Worm (Caenorhabditis elegans): ENCODE results near the gene clec-260.

The clec-260 gene

DNA sequence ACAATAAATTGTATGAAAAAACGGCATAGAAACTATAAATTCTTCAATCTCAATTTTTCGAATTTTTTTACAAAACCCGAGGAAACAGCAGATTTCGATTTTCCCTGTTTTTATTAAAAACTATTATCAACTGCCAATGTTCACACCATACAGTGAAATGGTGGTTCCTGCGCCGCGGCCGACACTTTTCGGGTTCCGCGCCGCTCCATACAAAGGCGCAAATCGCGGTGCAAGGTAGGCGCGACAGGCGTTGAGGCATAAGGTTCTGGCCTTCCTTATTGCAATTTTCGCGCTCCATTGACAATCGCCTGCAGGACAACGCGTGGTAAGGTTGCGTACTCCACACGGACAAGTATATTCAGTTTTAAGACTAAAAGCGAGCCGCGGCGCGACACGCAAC, 675 bp upstream of the clec-260 start:
- no peak for TF ChIP-seq syd-9 (tag; optimal IDR thresholded peaks at IDR 0.05)

- TF ChIP-seq unc-3 (GFP tag; conservative IDR thresholded peaks at IDR 0.05): no peak
- TF ChIP-seq unc-3 (tag; optimal IDR thresholded peaks at IDR 0.05): no peak
- TF ChIP-seq Y22D7AL.16 (tag; optimal IDR thresholded peaks at IDR 0.05): no peak
- TF ChIP-seq rnt-1 (tag; optimal IDR thresholded peaks at IDR 0.05): no peak
- TF ChIP-seq elt-2 (tag; optimal IDR thresholded peaks at IDR 0.05): peak; percentile 70
- TF ChIP-seq ceh-9 (tag; optimal IDR thresholded peaks at IDR 0.05): no peak
Observed at ce11 chrV:19981832-19982462, 4.2 kb downstream of the clec-260 start, which contains the start of gene Y60A3A.24. Y60A3A.24 (minus strand) TSS chrV:19981882.

- TF ChIP-seq fkh-10 (GFP tag; optimal IDR thresholded peaks at IDR 0.05): no peak
Observed at ce11 chrV:19978220-19978619, 7.9 kb downstream of the clec-260 start, which contains the start of gene srh-183. srh-183 (minus strand) TSS chrV:19978320.

DNA sequence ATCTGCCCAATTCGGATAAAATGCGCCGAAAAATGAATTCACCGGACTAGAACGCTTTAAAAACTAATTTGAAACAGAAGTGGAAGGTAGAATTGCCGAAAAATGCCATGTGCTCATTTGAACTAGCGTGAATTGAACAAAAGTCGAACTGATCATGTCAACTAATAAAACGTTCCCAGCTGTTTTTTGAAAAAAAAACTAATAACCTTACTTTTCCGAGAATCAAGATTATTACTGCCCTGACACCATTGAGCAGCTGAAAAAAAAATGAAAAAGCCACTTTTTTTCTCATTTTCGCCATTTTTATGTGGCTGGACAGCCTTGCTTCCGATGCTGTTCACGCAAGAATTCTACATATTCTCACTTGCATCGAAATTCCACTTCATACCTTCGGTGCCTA, 13.1 kb downstream of the clec-260 start, which contains the start of gene srh-173:
Gene srh-173 (plus strand): TSS at position 301 of the 400 bp plus-strand sequence.
- no peak for TF ChIP-seq pqm-1 (tag; optimal IDR thresholded peaks at IDR 0.05)
- TF ChIP-seq ceh-9 (tag; optimal IDR thresholded peaks at IDR 0.05): no peak
- no peak for TF ChIP-seq ztf-16 (tag; optimal IDR thresholded peaks at IDR 0.05)
- TF ChIP-seq rnt-1 (tag; optimal IDR thresholded peaks at IDR 0.05): no peak
- no peak for TF ChIP-seq C08G9.2 (tag; optimal IDR thresholded peaks at IDR 0.05)
- no peak for TF ChIP-seq unc-3 (GFP tag; conservative IDR thresholded peaks at IDR 0.05)
- TF ChIP-seq unc-3 (tag; optimal IDR thresholded peaks at IDR 0.05): no peak
- TF ChIP-seq ceh-31 (tag; optimal IDR thresholded peaks at IDR 0.05): no peak
- TF ChIP-seq Y22D7AL.16 (tag; optimal IDR thresholded peaks at IDR 0.05): no peak
- no peak for TF ChIP-seq hlh-13 (GFP tag; optimal IDR thresholded peaks at IDR 0.05)
- TF ChIP-seq tbx-7 (tag; optimal IDR thresholded peaks at IDR 0.05): no peak
- no peak for TF ChIP-seq unc-42 (tag; optimal IDR thresholded peaks at IDR 0.05)
- no peak for TF ChIP-seq nhr-11 (tag; optimal IDR thresholded peaks at IDR 0.05)
- no peak for TF ChIP-seq ceh-2 (tag; optimal IDR thresholded peaks at IDR 0.05)
- no peak for TF ChIP-seq pax-1 (tag; optimal IDR thresholded peaks at IDR 0.05)
- TF ChIP-seq ama-1 (optimal IDR thresholded peaks at IDR 0.05): no peak

ce11 chrV:19965626-19966025, 20.5 kb downstream of the clec-260 start, which contains the start of gene srh-171:
srh-171 (plus strand) TSS chrV:19965700.
- TF ChIP-seq nfya-1 (tag; optimal IDR thresholded peaks at IDR 0.05): no peak
- peak; percentile 50 for TF ChIP-seq ama-1 (optimal IDR thresholded peaks at IDR 0.05)
- no peak for TF ChIP-seq K09A11.1 (tag; optimal IDR thresholded peaks at IDR 0.05; ENCODE audit: insufficient read depth)

ce11 chrV:19961971-19962370, 24.1 kb downstream of the clec-260 start:
- TF ChIP-seq hlh-8 (tag; optimal IDR thresholded peaks at IDR 0.05): peak; percentile 10
- TF ChIP-seq che-1 (tag; optimal IDR thresholded peaks at IDR 0.05): peak; percentile 15
- TF ChIP-seq ceh-14 (tag; optimal IDR thresholded peaks at IDR 0.05): no peak
- peak; percentile 93 for TF ChIP-seq sox-2 (GFP tag; IDR thresholded peaks at IDR 0.05)
- TF ChIP-seq rnt-1 (tag; optimal IDR thresholded peaks at IDR 0.05): no peak
- TF ChIP-seq pha-2 (tag; optimal IDR thresholded peaks at IDR 0.05): peak; percentile 62

DNA sequence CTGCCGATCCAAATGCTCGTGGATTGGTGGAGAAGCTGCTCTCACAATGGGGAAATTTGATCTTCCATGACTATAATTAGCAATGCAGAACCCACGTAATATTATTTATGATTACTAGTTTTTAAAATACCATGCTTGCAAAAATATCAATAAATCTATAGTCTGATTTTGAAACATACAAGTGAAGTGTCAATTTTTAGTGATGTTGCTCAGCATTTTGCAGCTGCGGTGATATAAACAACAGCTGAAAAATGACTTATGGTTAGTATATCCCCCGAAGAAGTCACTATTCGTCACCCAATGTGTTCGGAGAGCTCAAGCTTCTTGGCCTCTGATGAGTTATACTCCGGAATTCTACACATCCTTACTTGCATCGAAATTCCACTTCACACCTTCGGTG, 27.4 kb downstream of the clec-260 start, which contains the start of gene srh-172:
Gene srh-172 (plus strand): TSS at position 301 of the 400 bp plus-strand sequence.
- no peak for TF ChIP-seq pat-9 (tag; optimal IDR thresholded peaks at IDR 0.05)
- no peak for TF ChIP-seq rnt-1 (tag; optimal IDR thresholded peaks at IDR 0.05)

- TF ChIP-seq zip-5 (tag; optimal IDR thresholded peaks at IDR 0.05) (no peak), C38D4.7 (GFP tag; optimal IDR thresholded peaks at IDR 0.05) (no peak), F13H6.1 (tag; optimal IDR thresholded peaks at IDR 0.05) (no peak), sdc-2 (tag; optimal IDR thresholded peaks at IDR 0.05) (no peak), eyg-1 (tag; optimal IDR thresholded peaks at IDR 0.05) (no peak), ceh-22 (tag; optimal IDR thresholded peaks at IDR 0.05) (no peak), unc-42 (tag; optimal IDR thresholded peaks at IDR 0.05) (no peak), Y22D7AL.16 (tag; optimal IDR thresholded peaks at IDR 0.05) (no peak), madf-2 (tag; optimal IDR thresholded peaks at IDR 0.05) (no peak), fkh-6 (tag; optimal IDR thresholded peaks at IDR 0.05) (no peak), ceh-34 (tag; optimal IDR thresholded peaks at IDR 0.05) (no peak), nfya-1 (tag; optimal IDR thresholded peaks at IDR 0.05) (no peak), unc-86 (tag; optimal IDR thresholded peaks at IDR 0.05) (no peak), pqm-1 (tag; optimal IDR thresholded peaks at IDR 0.05) (no peak), ahr-1 (tag; optimal IDR thresholded peaks at IDR 0.05) (no peak), odd-2 (tag; optimal IDR thresholded peaks at IDR 0.05) (no peak)
Observed at ce11 chrV:19955171-19955570, 30.9 kb downstream of the clec-260 start, which contains the start of gene abhd-3.1. abhd-3.1 (plus strand) TSS chrV:19955488.
